Worm (Caenorhabditis elegans) whole organism, L3 larva: ENCODE data around the gene K11H3.5.

ENCODE experiments used
- R02D3.7 ChIP-seq: fragments of 150-350 bp; optimal IDR thresholded peaks from 2 replicates; lab custom pipeline; 2014; ENCODE audit warnings: missing biosample characterization, missing genetic modification characterization
- ZK546.5 ChIP-seq: sonication (generic microtip); optimal IDR thresholded peaks from 2 replicates; lab custom pipeline; 2017; ENCODE audit warnings: missing biosample characterization, missing genetic modification characterization
- aly-2 ChIP-seq: fragments of 150-350 bp; optimal IDR thresholded peaks from 2 replicates; lab custom pipeline; 2014; ENCODE audit warnings: missing biosample characterization, missing genetic modification characterization
- ama-1 ChIP-seq: fragments of 150-350 bp; optimal IDR thresholded peaks from 2 replicates; lab custom pipeline; 2018
- ceh-28 ChIP-seq: fragments of 150-350 bp; optimal IDR thresholded peaks from 2 replicates; lab custom pipeline; 2014; ENCODE audit warnings: missing biosample characterization, missing genetic modification reagents, missing genetic modification characterization
- ceh-82 ChIP-seq: fragments of 150-350 bp; optimal IDR thresholded peaks from 2 replicates; lab custom pipeline; 2014; ENCODE audit warnings: missing biosample characterization, missing genetic modification characterization
- ceh-9 ChIP-seq: sonication (generic microtip); optimal IDR thresholded peaks from 2 replicates; lab custom pipeline; 2018; ENCODE audit warnings: missing biosample characterization, missing genetic modification characterization
- egl-27 ChIP-seq: sonication (generic microtip); optimal IDR thresholded peaks from 4 replicates; lab custom pipeline; 2017; ENCODE audit warnings: missing biosample characterization, missing genetic modification reagents, missing genetic modification characterization
- egl-5 ChIP-seq: fragments of 150-350 bp; optimal IDR thresholded peaks from 2 replicates; lab custom pipeline; 2017; ENCODE audit warnings: missing biosample characterization, missing genetic modification reagents, missing genetic modification characterization, inconsistent platforms
- elt-1 ChIP-seq: fragments of 150-350 bp; optimal IDR thresholded peaks from 2 replicates; lab custom pipeline; 2014; ENCODE audit warnings: missing biosample characterization, missing genetic modification characterization
- elt-3 ChIP-seq, 3 experiments: fragments of 150-350 bp in 1 of 3; sonication (generic microtip) in 2 of 3; optimal IDR thresholded peaks; 2 replicates in 2 of 3; 4 replicates in 1 of 3; lab custom pipeline; 2014 to 2017; ENCODE audit warnings: missing biosample characterization in 3 of 3, missing genetic modification characterization in 3 of 3
- eor-1 ChIP-seq, 2 experiments: fragments of 150-350 bp; optimal IDR thresholded peaks; 2 replicates each; lab custom pipeline; 2014 to 2018; ENCODE audit warnings: missing biosample characterization in 2 of 2, missing genetic modification characterization in 2 of 2
- fkh-10 ChIP-seq: sonication (generic microtip); optimal IDR thresholded peaks from 2 replicates; lab custom pipeline; 2017; ENCODE audit warnings: missing biosample characterization, missing genetic modification reagents, missing genetic modification characterization
- fos-1 ChIP-seq: fragments of 150-350 bp; optimal IDR thresholded peaks from 2 replicates; lab custom pipeline; 2014; ENCODE audit warnings: missing biosample characterization, missing genetic modification characterization
- hmg-11 ChIP-seq: sonication (generic microtip); optimal IDR thresholded peaks from 2 replicates; lab custom pipeline; 2016; ENCODE audit warnings: missing genetic modification characterization, missing compliant biosample characterization
- jun-1 ChIP-seq: fragments of 150-350 bp; optimal IDR thresholded peaks from 2 replicates; lab custom pipeline; 2014; ENCODE audit warnings: missing biosample characterization, missing genetic modification reagents, missing genetic modification characterization
- lin-15B ChIP-seq: fragments of 150-350 bp; optimal IDR thresholded peaks from 2 replicates; lab custom pipeline; 2014; ENCODE audit warnings: missing biosample characterization, missing genetic modification characterization
- lin-39 ChIP-seq: fragments of 150-350 bp; optimal IDR thresholded peaks from 2 replicates; lab custom pipeline; 2018; ENCODE audit warnings: missing biosample characterization, missing genetic modification reagents, missing genetic modification characterization
- lsy-12 ChIP-seq: sonication (generic microtip); optimal IDR thresholded peaks from 2 replicates; lab custom pipeline; 2016; ENCODE audit warnings: mild to moderate bottlenecking, missing genetic modification characterization, missing compliant biosample characterization
- mdl-1 ChIP-seq: fragments of 150-350 bp; optimal IDR thresholded peaks from 2 replicates; lab custom pipeline; 2014; ENCODE audit warnings: missing biosample characterization, missing genetic modification characterization
- nfya-1 ChIP-seq: sonication (generic microtip); optimal IDR thresholded peaks from 2 replicates; lab custom pipeline; 2017; ENCODE audit warnings: missing genetic modification characterization, mild to moderate bottlenecking, missing compliant biosample characterization, antibody characterized with exemption, moderate library complexity; ENCODE audit not compliant: insufficient read depth
- nhr-11 ChIP-seq: fragments of 150-350 bp; optimal IDR thresholded peaks from 2 replicates; lab custom pipeline; 2014; ENCODE audit warnings: missing biosample characterization, missing genetic modification characterization
- nhr-12 ChIP-seq: fragments of 150-350 bp; optimal IDR thresholded peaks from 2 replicates; lab custom pipeline; 2014; ENCODE audit warnings: missing biosample characterization, missing genetic modification characterization
- nhr-23 ChIP-seq: fragments of 150-350 bp; optimal IDR thresholded peaks from 2 replicates; lab custom pipeline; 2014; ENCODE audit warnings: missing biosample characterization, missing genetic modification reagents, missing genetic modification characterization
- nhr-237 ChIP-seq: fragments of 150-350 bp; optimal IDR thresholded peaks from 2 replicates; lab custom pipeline; 2014; ENCODE audit warnings: missing biosample characterization, missing genetic modification characterization
- nhr-28 ChIP-seq: fragments of 150-350 bp; optimal IDR thresholded peaks from 2 replicates; lab custom pipeline; 2014; ENCODE audit warnings: missing biosample characterization, missing genetic modification characterization
- nhr-67 ChIP-seq: fragments of 150-350 bp; optimal IDR thresholded peaks from 2 replicates; lab custom pipeline; 2014; ENCODE audit warnings: missing biosample characterization, missing genetic modification characterization
- nhr-76 ChIP-seq: fragments of 150-350 bp; sonication (generic microtip); optimal IDR thresholded peaks from 5 replicates; lab custom pipeline; 2014; ENCODE audit warnings: missing biosample characterization, missing genetic modification characterization
- nhr-77 ChIP-seq: fragments of 150-350 bp; optimal IDR thresholded peaks from 2 replicates; lab custom pipeline; 2014; ENCODE audit warnings: missing biosample characterization, missing genetic modification characterization
- pqm-1 ChIP-seq: fragments of 150-350 bp; optimal IDR thresholded peaks from 2 replicates; lab custom pipeline; 2017; ENCODE audit warnings: missing biosample characterization, missing genetic modification characterization, inconsistent platforms
- snpc-4 ChIP-seq: fragments of 150-350 bp; optimal IDR thresholded peaks from 2 replicates; lab custom pipeline; 2014; ENCODE audit warnings: missing biosample characterization, missing genetic modification characterization
- unc-39 ChIP-seq: sonication (generic microtip); optimal IDR thresholded peaks from 4 replicates; lab custom pipeline; 2017; ENCODE audit warnings: missing biosample characterization, missing genetic modification characterization
- zag-1 ChIP-seq: fragments of 150-350 bp; optimal IDR thresholded peaks from 2 replicates; lab custom pipeline; 2014; ENCODE audit warnings: missing biosample characterization, missing genetic modification characterization
- ztf-4 ChIP-seq: fragments of 150-350 bp; optimal IDR thresholded peaks from 2 replicates; lab custom pipeline; 2014; ENCODE audit warnings: missing biosample characterization, missing genetic modification characterization

K11H3.5 gene

ce11 chrIII:9871032-9871431, 27.5 kb downstream of the K11H3.5 start, which contains the start of gene ZK757.1:
TSS of gene ZK757.1 (minus strand) at chrIII:9871132.
- no peak for TF ChIP-seq jun-1 (tag; lab: Kevin White, UChicago)
- no peak for TF ChIP-seq elt-1 (tag; lab: Kevin White, UChicago)
- TF ChIP-seq fkh-10: no peak
- no peak for TF ChIP-seq lin-39 (tag; lab: Kevin White, UChicago)
- TF ChIP-seq ama-1: no peak
- no peak for TF ChIP-seq ceh-82
- TF ChIP-seq nhr-28: no peak
- TF ChIP-seq nhr-23 (tag; lab: Kevin White, UChicago): no peak
- TF ChIP-seq mdl-1 (tag; lab: Kevin White, UChicago): no peak
- TF ChIP-seq nhr-67 (tag; lab: Kevin White, UChicago): no peak
- no peak for TF ChIP-seq egl-27 (tag; lab: Kevin White, UChicago)

ce11 chrIII:9874515-9874914, 30.9 kb downstream of the K11H3.5 start:
- TF ChIP-seq nhr-77 (tag; lab: Kevin White, UChicago) (no peak), nfya-1 (tag; lab: Kevin White, UChicago) (peak; percentile 85)

ce11 chrIII:9876951-9877350, 33.4 kb downstream of the K11H3.5 start, which contains the start of gene ZK757.10:
TSS of gene ZK757.10 (plus strand) at chrIII:9877251.
- TF ChIP-seq eor-1 (tag; optimal IDR thresholded peaks at IDR 0.05; lab: Kevin White, UChicago) (no peak), aly-2 (tag; lab: Kevin White, UChicago) (no peak), pqm-1 (no peak), ceh-9 (no peak), zag-1 (tag; lab: Kevin White, UChicago) (no peak), nhr-77 (tag; lab: Kevin White, UChicago) (no peak), unc-39 (no peak), nhr-76 (no peak), lsy-12 (tag; lab: Kevin White, UChicago) (no peak), nhr-12 (tag; lab: Kevin White, UChicago) (no peak), nhr-237 (tag; lab: Kevin White, UChicago) (no peak), elt-3 (tag; optimal IDR thresholded peaks at IDR 0.05; lab: Kevin White, UChicago) (no peak), egl-5 (no peak), ztf-4 (no peak), ZK546.5 (no peak), hmg-11 (tag; lab: Kevin White, UChicago) (no peak), lin-15B (tag; lab: Kevin White, UChicago) (no peak)

DNA sequence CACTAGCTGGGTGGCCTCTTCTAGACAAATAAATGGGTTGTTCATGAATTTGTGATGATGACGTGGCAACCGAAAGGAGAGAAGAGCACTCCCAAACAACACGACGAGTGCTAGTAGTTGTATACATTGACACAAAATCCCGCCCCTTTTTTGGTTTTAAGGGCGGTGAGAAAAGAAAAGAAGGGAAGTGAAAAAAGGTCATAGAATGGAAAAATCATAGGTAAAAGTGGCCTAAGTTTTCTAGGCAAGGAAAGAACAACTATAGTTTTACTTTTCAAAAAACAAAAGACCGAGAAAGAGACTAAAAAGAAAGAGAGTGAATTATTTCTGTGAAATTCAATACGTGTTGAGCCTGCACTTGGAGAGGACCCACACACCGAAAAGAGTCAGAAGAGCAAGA, 35.3 kb downstream of the K11H3.5 start, which contains the start of gene ZK757.2:
ZK757.2 (minus strand) TSS at position 101 of the 400 bp plus-strand sequence.
- TF ChIP-seq ceh-28 (tag; lab: Kevin White, UChicago) (no peak), elt-3 (tag; optimal IDR thresholded peaks at IDR 0.05; lab: Kevin White, UChicago) (no peak), eor-1 (tag; optimal IDR thresholded peaks at IDR 0.05; lab: Kevin White, UChicago) (no peak), fos-1 (tag; lab: Kevin White, UChicago) (no peak), nhr-76 (no peak), lin-15B (tag; lab: Kevin White, UChicago) (no peak), egl-27 (tag; lab: Kevin White, UChicago) (no peak), nhr-12 (tag; lab: Kevin White, UChicago) (no peak), snpc-4 (tag; lab: Kevin White, UChicago) (no peak), R02D3.7 (tag; lab: Kevin White, UChicago) (no peak), nhr-11 (no peak)

ce11 chrIII:9885609-9886008, 42.0 kb downstream of the K11H3.5 start:
- TF ChIP-seq egl-5 (peak; percentile 32), fos-1 (tag; lab: Kevin White, UChicago) (no peak)
- TF ChIP-seq, all 47 proteins: peak for 1

ce11 chrIII:9886323-9886722, 42.8 kb downstream of the K11H3.5 start:
- peak; percentile 36 for TF ChIP-seq fkh-10
- TF ChIP-seq lin-15B (tag; lab: Kevin White, UChicago): no peak
- TF ChIP-seq, all 47 proteins: peak for 1
